Worm (Caenorhabditis elegans): ENCODE results near the gene B0303.11.

B0303.11 gene

ce11 chrIII:8655412-8655811 lies 54.8 kb downstream of the B0303.11 start:
- TF ChIP-seq odd-2 (tag; optimal IDR thresholded peaks at IDR 0.05) (no peak), pqm-1 (tag; optimal IDR thresholded peaks at IDR 0.05) (no peak), ztf-16 (tag; optimal IDR thresholded peaks at IDR 0.05) (no peak), dmd-4 (tag; optimal IDR thresholded peaks at IDR 0.05; ENCODE audit: borderline replicate concordance) (no peak)

- TF ChIP-seq C38D4.7 (GFP tag; optimal IDR thresholded peaks at IDR 0.05) = no peak
- TF ChIP-seq fkh-10 (GFP tag; optimal IDR thresholded peaks at IDR 0.05) = no peak
- no peak for TF ChIP-seq pat-9 (tag; optimal IDR thresholded peaks at IDR 0.05)
- no peak for TF ChIP-seq unc-3 (GFP tag; conservative IDR thresholded peaks at IDR 0.05)
- no peak for TF ChIP-seq unc-3 (tag; optimal IDR thresholded peaks at IDR 0.05)
- TF ChIP-seq zip-5 (tag; optimal IDR thresholded peaks at IDR 0.05) = no peak
- TF ChIP-seq ceh-30 (tag; optimal IDR thresholded peaks at IDR 0.05) = no peak
- no peak for TF ChIP-seq C08G9.2 (tag; optimal IDR thresholded peaks at IDR 0.05)
- TF ChIP-seq tbx-7 (tag; optimal IDR thresholded peaks at IDR 0.05) = no peak
- no peak for TF ChIP-seq che-1 (tag; optimal IDR thresholded peaks at IDR 0.05)
- no peak for TF ChIP-seq pha-2 (tag; optimal IDR thresholded peaks at IDR 0.05)
- TF ChIP-seq sdc-2 (tag; optimal IDR thresholded peaks at IDR 0.05) = no peak
- TF ChIP-seq pag-3 (tag; optimal IDR thresholded peaks at IDR 0.05; ENCODE audit: borderline replicate concordance) = no peak
- no peak for TF ChIP-seq madf-2 (tag; optimal IDR thresholded peaks at IDR 0.05)
Observed at ce11 chrIII:8654400-8654980, 55.7 kb downstream of the B0303.11 start.

ce11 chrIII:8653875-8654386 lies 56.3 kb downstream of the B0303.11 start, which contains the start of gene F22B7.9:
Gene F22B7.9 (minus strand): TSS chrIII:8653925.
- TF ChIP-seq hlh-8 (tag; optimal IDR thresholded peaks at IDR 0.05) (no peak), fax-1 (tag; optimal IDR thresholded peaks at IDR 0.05) (no peak), ahr-1 (tag; optimal IDR thresholded peaks at IDR 0.05) (no peak), odd-2 (tag; optimal IDR thresholded peaks at IDR 0.05) (no peak)

ce11 chrIII:8653457-8653856 lies 56.8 kb downstream of the B0303.11 start:
- TF ChIP-seq C38D4.7 (GFP tag; optimal IDR thresholded peaks at IDR 0.05) = no peak
- TF ChIP-seq rnt-1 (tag; optimal IDR thresholded peaks at IDR 0.05) = no peak
- TF ChIP-seq hlh-13 (GFP tag; optimal IDR thresholded peaks at IDR 0.05) = no peak
- TF ChIP-seq Y22D7AL.16 (tag; optimal IDR thresholded peaks at IDR 0.05) = no peak
- TF ChIP-seq ceh-24 (tag; optimal IDR thresholded peaks at IDR 0.05) = no peak
- no peak for TF ChIP-seq pax-1 (tag; optimal IDR thresholded peaks at IDR 0.05)
- TF ChIP-seq K09A11.1 (tag; optimal IDR thresholded peaks at IDR 0.05; ENCODE audit: insufficient read depth) = no peak
- no peak for TF ChIP-seq che-1 (tag; optimal IDR thresholded peaks at IDR 0.05)

Data from whole organism, late embryonic.